Fruit fly (Drosophila melanogaster): ENCODE results near the gene CG3081.

Gene CG3081

dm6 chrX:4649751-4650150 is 6.0 kb upstream of the CG3081 start, which contains the start of the genes Cbp80 and Torsin:
Cbp80 (plus strand) TSS chrX:4650015.
Torsin (minus strand) TSS chrX:4650032.
- TF ChIP-seq otp (GFP tag; IDR thresholded peaks at IDR 0.05) (no peak), gsb (GFP tag; IDR thresholded peaks at IDR 0.05) (no peak), CG10462 (GFP tag; optimal IDR thresholded peaks at IDR 0.05) (no peak), E2f2 (GFP tag; IDR thresholded peaks at IDR 0.05) (peak; percentile 54), CG11456 (GFP tag; IDR thresholded peaks at IDR 0.05) (no peak), CG10431 (GFP tag; optimal IDR thresholded peaks at IDR 0.05) (no peak), CG10209 (GFP tag; optimal IDR thresholded peaks at IDR 0.05) (no peak), HHEX (GFP tag; optimal IDR thresholded peaks at IDR 0.05) (no peak), Opbp (GFP tag; IDR thresholded peaks at IDR 0.05; ENCODE audit: partially characterized antibody) (peak; percentile 75), CG3281 (GFP tag; optimal IDR thresholded peaks at IDR 0.05) (no peak), Ada2b (GFP tag; IDR thresholded peaks at IDR 0.05) (0 out of 2 replicates have a peak, but pooled peaks have one; percentile 9), lilli (GFP tag; optimal IDR thresholded peaks at IDR 0.05) (peak; percentile 30), Usf (GFP tag; optimal IDR thresholded peaks at IDR 0.05) (no peak), Dp (GFP tag; optimal IDR thresholded peaks at IDR 0.05) (peak; percentile 46), pum (GFP tag; optimal IDR thresholded peaks at IDR 0.05) (no peak), vvl (GFP tag; IDR thresholded peaks at IDR 0.05) (peak; percentile 21; the same call in 1 of the 2 replicates), phol (tag; optimal IDR thresholded peaks at IDR 0.05) (peak; percentile 34), CG13775 (GFP tag; optimal IDR thresholded peaks at IDR 0.05) (peak; percentile 1), CG8765 (GFP tag; IDR thresholded peaks at IDR 0.05) (no peak), Vsx1 (GFP tag; optimal IDR thresholded peaks at IDR 0.05) (no peak), Max (GFP tag; optimal IDR thresholded peaks at IDR 0.05) (no peak), repo (GFP tag; optimal IDR thresholded peaks at IDR 0.05) (no peak), tio (GFP tag; optimal IDR thresholded peaks at IDR 0.05) (no peak), Ptx1 (GFP tag; IDR thresholded peaks at IDR 0.05) (no peak), ash1 (GFP tag; optimal IDR thresholded peaks at IDR 0.05) (no peak), CG4617 (GFP tag; optimal IDR thresholded peaks at IDR 0.05; ENCODE audit: borderline replicate concordance) (peak; percentile 12), bbx (GFP tag; IDR thresholded peaks at IDR 0.05; ENCODE audit: partially characterized antibody) (peak; percentile 83), gfzf (GFP tag; optimal IDR thresholded peaks at IDR 0.05) (peak; percentile 23), CG13287 (GFP tag; IDR thresholded peaks at IDR 0.05; ENCODE audit: partially characterized antibody) (peak; percentile 90), CG7271 (tag; optimal IDR thresholded peaks at IDR 0.05) (no peak), CG3407 (GFP tag; optimal IDR thresholded peaks at IDR 0.05) (no peak), Dll (GFP tag; IDR thresholded peaks at IDR 0.05; ENCODE audit: partially characterized antibody) (peak; percentile 92), Doc3 (GFP tag; IDR thresholded peaks at IDR 0.05; ENCODE audit: partially characterized antibody) (peak; percentile 91), CG14667 (GFP tag; IDR thresholded peaks at IDR 0.05) (no peak), CG18476 (GFP tag; optimal IDR thresholded peaks at IDR 0.05) (no peak), Ets65A (GFP tag) (peak; percentile 83), CG17359 (tag; optimal IDR thresholded peaks at IDR 0.05) (no peak), CG14441 (GFP tag; IDR thresholded peaks at IDR 0.05) (0 out of 2 replicates have a peak, but pooled peaks have one; percentile 31), hth (optimal IDR thresholded peaks at IDR 0.05) (no peak), CG3995 (GFP tag; optimal IDR thresholded peaks at IDR 0.05) (peak; percentile 86), fu2 (GFP tag; optimal IDR thresholded peaks at IDR 0.05) (no peak), Oli (tag; optimal IDR thresholded peaks at IDR 0.05) (no peak), Bteb2 (GFP tag; optimal IDR thresholded peaks at IDR 0.05) (no peak), CG12942 (GFP tag; optimal IDR thresholded peaks at IDR 0.05) (no peak), CG12236 (GFP tag; optimal IDR thresholded peaks at IDR 0.05) (no peak), CG16813 (GFP tag; IDR thresholded peaks at IDR 0.05; ENCODE audit: partially characterized antibody) (peak; percentile 90), CG12071 (GFP tag; optimal IDR thresholded peaks at IDR 0.05) (no peak), CG12299 (tag; optimal IDR thresholded peaks at IDR 0.05) (no peak), wor (GFP tag; IDR thresholded peaks at IDR 0.05) (no peak), ERR (GFP tag; optimal IDR thresholded peaks at IDR 0.05) (no peak), zen (tag; optimal IDR thresholded peaks at IDR 0.05) (peak; percentile 8)

Measured in whole organism, embryonic.